Fruit fly (Drosophila melanogaster) whole organism, wandering third instar larva: ENCODE measurements around the gene Ir94f.

Source experiments
- Dfd ChIP-seq: fragments of >200 bp; optimal IDR thresholded peaks from 2 replicates; lab custom pipeline; 2017; ENCODE audit warnings: missing biosample characterization, missing genetic modification characterization
- Hr78 ChIP-seq: fragments of >200 bp; optimal IDR thresholded peaks from 2 replicates; lab custom pipeline; 2017; ENCODE audit warnings: missing biosample characterization, missing genetic modification characterization
- Sp1 ChIP-seq: fragments of 200-800 bp; sonication (Bioruptor generic); optimal IDR thresholded peaks from 3 replicates; lab custom pipeline; 2019; ENCODE audit warnings: missing biosample characterization, mild to moderate bottlenecking, missing genetic modification characterization, moderate library complexity
- Vsx2 ChIP-seq: fragments of 200-300, 225-300 bp; sonication (Bioruptor generic); optimal IDR thresholded peaks from 2 replicates; lab custom pipeline; 2018; ENCODE audit warnings: missing biosample characterization, missing genetic modification characterization; ENCODE audit not compliant: partially characterized antibody
- br ChIP-seq: fragments of 200-800 bp; sonication (Bioruptor generic); optimal IDR thresholded peaks from 2 replicates; lab custom pipeline; 2016; ENCODE audit warnings: missing biosample characterization, missing genetic modification characterization
- ey ChIP-seq: fragments of 200-800 bp; sonication (Bioruptor generic); optimal IDR thresholded peaks from 2 replicates; lab custom pipeline; 2016; ENCODE audit warnings: missing biosample characterization, missing genetic modification characterization
- jim ChIP-seq: fragments of 175-275, 200-325 bp; sonication (Bioruptor generic); optimal IDR thresholded peaks from 2 replicates; lab custom pipeline; 2016; ENCODE audit warnings: missing biosample characterization, mild to moderate bottlenecking, missing genetic modification characterization
- pan ChIP-seq: fragments of >200 bp; optimal IDR thresholded peaks from 2 replicates; lab custom pipeline; 2017
- sage ChIP-seq: fragments of 200-800 bp; sonication (Bioruptor generic); optimal IDR thresholded peaks from 2 replicates; lab custom pipeline; 2016; ENCODE audit warnings: missing biosample characterization, mild to moderate bottlenecking, missing genetic modification characterization
- sv ChIP-seq: fragments of 200-800 bp; sonication (Bioruptor generic); optimal IDR thresholded peaks from 3 replicates; lab custom pipeline; 2016; ENCODE audit warnings: missing biosample characterization, missing genetic modification characterization
- usp ChIP-seq: fragments of >200 bp; optimal IDR thresholded peaks from 2 replicates; lab custom pipeline; 2017; ENCODE audit warnings: missing biosample characterization, missing genetic modification characterization

DNA sequence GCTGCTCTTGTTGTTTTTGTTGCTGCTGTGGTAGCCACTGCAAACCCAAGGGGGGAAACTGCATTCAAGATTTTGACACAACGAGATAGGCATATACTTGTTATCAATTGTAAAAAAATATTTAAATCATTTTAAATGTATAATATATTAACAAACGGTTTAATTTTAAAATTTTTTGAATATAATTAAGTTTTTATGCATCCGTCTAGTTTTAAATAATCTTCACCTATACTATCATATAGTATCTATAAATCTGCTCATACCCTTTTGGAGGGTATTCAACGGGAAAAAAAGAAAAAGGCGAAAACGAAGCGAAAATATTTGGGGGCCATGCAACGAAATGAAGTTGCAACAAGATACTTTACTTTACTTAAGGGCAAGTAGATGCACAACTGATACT is 14.8 kb downstream of the Ir94f start:
- TF ChIP-seq sage (no peak), sv (no peak), br (GFP tag; lab: Kevin White, UChicago) (no peak), usp (no peak), jim (GFP tag; lab: Kevin White, UChicago) (no peak), Dfd (GFP tag; lab: Kevin White, UChicago) (no peak), pan (lab: Kevin White, UChicago) (no peak), Hr78 (GFP tag; lab: Kevin White, UChicago) (no peak), Sp1 (peak; percentile 87), ey (peak; percentile 19), Vsx2 (GFP tag; lab: Kevin White, UChicago) (no peak)
